Worm (Caenorhabditis elegans): ENCODE results near the gene sra-28.

Gene sra-28

DNA sequence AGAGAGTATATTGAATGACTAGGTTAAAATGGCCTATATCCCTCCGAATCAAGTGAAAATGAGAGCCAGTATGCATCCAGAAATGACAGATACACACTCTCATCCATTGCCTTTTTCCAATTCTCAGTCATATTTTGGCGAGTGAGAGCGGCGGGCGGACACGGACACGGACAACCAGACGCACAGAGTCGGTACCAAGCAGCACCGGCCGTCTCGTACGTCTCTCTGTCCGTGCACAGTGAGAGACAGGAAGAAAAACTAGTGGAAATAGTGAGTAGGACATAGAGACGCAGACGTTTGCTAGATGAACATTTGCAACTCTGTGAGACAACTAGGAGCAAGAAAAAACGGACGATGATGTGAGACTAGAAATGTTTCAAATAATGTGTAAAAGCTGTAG is 10.3 kb downstream of the sra-28 start:
- TF ChIP-seq unc-62 (GFP tag; optimal IDR thresholded peaks at IDR 0.05): no peak
- TF ChIP-seq sem-4 (tag; optimal IDR thresholded peaks at IDR 0.05): no peak
- no peak for TF ChIP-seq skn-1 (tag; optimal IDR thresholded peaks at IDR 0.05)
- TF ChIP-seq C34F6.9 (tag; optimal IDR thresholded peaks at IDR 0.05): peak; percentile 56
- peak; percentile 57 for TF ChIP-seq nhr-129 (tag; optimal IDR thresholded peaks at IDR 0.05)
- no peak for TF ChIP-seq mbf-1 (tag; optimal IDR thresholded peaks at IDR 0.05)
- TF ChIP-seq nhr-77 (tag; optimal IDR thresholded peaks at IDR 0.05): no peak
- TF ChIP-seq lsy-2 (tag; optimal IDR thresholded peaks at IDR 0.05): peak in 1 of 2 experiments; percentile 59
- peak; percentile 11 for TF ChIP-seq F13H6.1 (tag; optimal IDR thresholded peaks at IDR 0.05)
- TF ChIP-seq zag-1 (tag; optimal IDR thresholded peaks at IDR 0.05): peak; percentile 43
- TF ChIP-seq fos-1 (tag; optimal IDR thresholded peaks at IDR 0.05): peak; percentile 39
- peak; percentile 63 for TF ChIP-seq unc-55 (GFP tag; optimal IDR thresholded peaks at IDR 0.05)
- TF ChIP-seq elt-3 (tag; optimal IDR thresholded peaks at IDR 0.05): no peak

DNA sequence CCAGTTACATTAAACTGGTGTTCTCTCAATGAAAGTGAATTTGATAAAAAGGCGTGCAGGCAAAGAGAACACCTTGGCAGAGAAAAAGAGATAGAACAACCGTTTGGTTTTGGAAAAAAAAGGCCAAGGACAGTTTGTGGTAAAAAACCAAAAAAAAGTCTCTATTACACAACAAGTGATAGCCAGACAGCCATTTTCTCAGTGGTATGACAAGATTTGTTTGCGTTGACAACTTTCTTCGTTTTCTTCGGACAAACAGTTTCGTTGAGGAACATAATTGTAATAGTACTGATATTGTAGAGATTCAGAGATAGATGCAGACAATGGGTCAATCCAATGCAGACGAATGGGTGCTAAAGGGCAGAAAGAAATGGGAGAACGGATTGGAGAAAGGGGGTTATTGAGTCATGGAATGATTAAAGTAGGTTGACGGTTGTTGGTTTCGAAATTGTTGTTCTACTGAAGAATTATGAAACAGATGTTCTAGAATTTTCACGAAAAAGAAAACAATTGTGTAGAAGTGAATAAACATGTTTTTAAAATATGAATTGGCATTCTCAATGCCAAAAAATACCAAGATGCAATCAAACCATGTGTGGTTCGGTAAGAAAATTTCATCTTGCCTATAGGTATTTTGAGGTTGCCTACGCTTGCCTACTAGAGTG is 11.2 kb downstream of the sra-28 start:
- TF ChIP-seq ztf-4 (tag; optimal IDR thresholded peaks at IDR 0.05) (no peak), fos-1 (tag; optimal IDR thresholded peaks at IDR 0.05) (peak; percentile 29), sma-3 (GFP tag; optimal IDR thresholded peaks at IDR 0.05) (peak; percentile 56), aly-2 (tag; optimal IDR thresholded peaks at IDR 0.05) (no peak), ama-1 (optimal IDR thresholded peaks at IDR 0.05) (no peak), Y55F3AM.14 (GFP tag; optimal IDR thresholded peaks at IDR 0.05) (peak; percentile 35), unc-39 (tag; optimal IDR thresholded peaks at IDR 0.05) (no peak), ceh-16 (tag; optimal IDR thresholded peaks at IDR 0.05) (no peak), nhr-21 (tag; optimal IDR thresholded peaks at IDR 0.05) (no peak), lin-11 (tag; optimal IDR thresholded peaks at IDR 0.05) (no peak), nhr-6 (tag; optimal IDR thresholded peaks at IDR 0.05) (peak; percentile 17), peb-1 (tag; optimal IDR thresholded peaks at IDR 0.05) (no peak), nhr-25 (tag; optimal IDR thresholded peaks at IDR 0.05) (peak; percentile 72), mdl-1 (tag; optimal IDR thresholded peaks at IDR 0.05) (no peak), alr-1 (tag; optimal IDR thresholded peaks at IDR 0.05) (no peak), elt-1 (tag; optimal IDR thresholded peaks at IDR 0.05) (no peak), lin-39 (tag; optimal IDR thresholded peaks at IDR 0.05) (no peak), nhr-10 (tag; optimal IDR thresholded peaks at IDR 0.05) (no peak), blmp-1 (tag; optimal IDR thresholded peaks at IDR 0.05; ENCODE audit: insufficient read depth) (peak; percentile 94), F13H6.1 (tag; optimal IDR thresholded peaks at IDR 0.05) (peak; percentile 9), sem-4 (tag; optimal IDR thresholded peaks at IDR 0.05) (no peak), sma-9 (GFP tag; optimal IDR thresholded peaks at IDR 0.05) (peak; percentile 24), sma-9 (tag; optimal IDR thresholded peaks at IDR 0.05) (no peak), lsy-2 (tag; optimal IDR thresholded peaks at IDR 0.05) (peak in 1 of 2 experiments; percentile 9), crh-2 (tag; optimal IDR thresholded peaks at IDR 0.05) (no peak), R02D3.7 (tag; optimal IDR thresholded peaks at IDR 0.05) (no peak), nhr-11 (tag; optimal IDR thresholded peaks at IDR 0.05) (no peak), nhr-129 (tag; optimal IDR thresholded peaks at IDR 0.05) (no peak)

DNA sequence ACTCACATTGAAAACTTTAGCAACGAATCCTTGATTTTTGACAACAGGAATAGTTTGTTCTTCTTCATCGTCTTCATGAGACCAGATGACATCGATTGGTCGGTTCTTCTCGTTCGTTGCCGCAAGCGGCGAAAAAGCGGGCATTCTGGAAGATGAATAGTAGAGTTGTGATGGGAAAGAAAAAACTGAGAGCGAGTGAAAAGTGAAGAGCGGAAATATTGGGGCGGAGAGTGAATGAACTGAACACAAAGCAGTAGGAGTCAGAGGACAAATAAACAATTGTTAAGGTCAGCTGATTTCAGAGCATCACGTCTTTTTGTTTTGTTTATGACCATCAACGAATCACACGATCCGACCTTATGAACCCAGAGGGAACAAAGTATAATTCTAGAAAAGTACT is 12.3 kb downstream of the sra-28 start, which contains the start of gene F18C5.10:
TSS of gene F18C5.10 (minus strand) at position 145 of the 400 bp plus-strand sequence.
- TF ChIP-seq lsy-2 (tag; optimal IDR thresholded peaks at IDR 0.05) (peak in 1 of 2 experiments; percentile 9), unc-62 (GFP tag; optimal IDR thresholded peaks at IDR 0.05) (no peak), ama-1 (optimal IDR thresholded peaks at IDR 0.05) (peak; percentile 60), nhr-129 (tag; optimal IDR thresholded peaks at IDR 0.05) (peak; percentile 74)

DNA sequence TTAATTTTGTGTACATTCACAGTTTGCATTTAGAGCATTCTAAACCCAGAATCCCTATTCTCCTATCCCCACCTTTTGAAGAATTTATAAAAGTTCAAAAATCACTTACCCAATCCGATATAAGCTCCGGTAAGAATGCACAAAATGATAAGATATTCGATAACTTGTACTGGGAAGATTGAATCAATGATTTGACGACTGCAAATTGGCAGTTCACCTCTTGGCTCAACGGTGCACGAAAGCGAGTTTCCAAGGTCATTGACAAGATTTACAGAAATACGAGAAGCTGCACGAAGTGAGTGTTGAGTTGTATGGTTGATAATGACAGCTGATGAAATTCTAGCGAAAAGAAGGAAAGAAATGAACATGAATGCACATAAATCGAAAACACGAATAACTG is 13.3 kb downstream of the sra-28 start:
- TF ChIP-seq ama-1 (optimal IDR thresholded peaks at IDR 0.05) (peak; percentile 51), nhr-6 (tag; optimal IDR thresholded peaks at IDR 0.05) (no peak), nhr-129 (tag; optimal IDR thresholded peaks at IDR 0.05) (peak; percentile 27)
